Worm (Caenorhabditis elegans) whole organism, L1 larva: ENCODE measurements around the gene lin-8.
A peak's percentile ranks its signal among the peaks of the same experiment; 100 is the strongest.

ENCODE experiments used
- aly-2 ChIP-seq: fragments of 150-350 bp; optimal IDR thresholded peaks from 2 replicates; lab custom pipeline; 2014; ENCODE audit warnings: missing biosample characterization, missing genetic modification characterization
- lin-35 ChIP-seq, 2 experiments: fragments of 150-350 bp; optimal IDR thresholded peaks; 2 replicates each; lab custom pipeline; 2014; ENCODE audit warnings: missing biosample characterization in 2 of 2, missing genetic modification characterization in 2 of 2, missing genetic modification reagents in 2 of 2
- mef-2 ChIP-seq: fragments of 150-350 bp; optimal IDR thresholded peaks from 2 replicates; lab custom pipeline; 2014; ENCODE audit warnings: missing biosample characterization, missing genetic modification characterization
- nhr-11 ChIP-seq: fragments of 150-350 bp; optimal IDR thresholded peaks from 2 replicates; lab custom pipeline; 2014; ENCODE audit warnings: missing biosample characterization, missing genetic modification characterization
- vab-15 ChIP-seq: sonication (generic microtip); optimal IDR thresholded peaks from 2 replicates; lab custom pipeline; 2017; ENCODE audit warnings: missing genotype, mild to moderate bottlenecking, missing genetic modification characterization, missing compliant biosample characterization
- zag-1 ChIP-seq: fragments of 150-350 bp; optimal IDR thresholded peaks from 2 replicates; lab custom pipeline; 2014; ENCODE audit warnings: missing biosample characterization, missing genetic modification characterization

ce11 chrII:3054622-3055021, 2.0 kb upstream of the lin-8 start:
- TF ChIP-seq nhr-11 (tag; lab: Kevin White, UChicago) (no peak), vab-15 (no peak), mef-2 (tag; lab: Kevin White, UChicago) (no peak), aly-2 (tag; lab: Kevin White, UChicago) (no peak), lin-35 (GFP tag; optimal IDR thresholded peaks at IDR 0.05; lab: Kevin White, UChicago) (peak in 1 of 2 experiments; percentile 17), zag-1 (tag; lab: Kevin White, UChicago) (no peak)
